Worm (Caenorhabditis elegans): ENCODE data around the gene Y51H4A.935.
A peak's percentile ranks its signal among the peaks of the same experiment; 100 is the strongest.

The Y51H4A.935 gene

DNA sequence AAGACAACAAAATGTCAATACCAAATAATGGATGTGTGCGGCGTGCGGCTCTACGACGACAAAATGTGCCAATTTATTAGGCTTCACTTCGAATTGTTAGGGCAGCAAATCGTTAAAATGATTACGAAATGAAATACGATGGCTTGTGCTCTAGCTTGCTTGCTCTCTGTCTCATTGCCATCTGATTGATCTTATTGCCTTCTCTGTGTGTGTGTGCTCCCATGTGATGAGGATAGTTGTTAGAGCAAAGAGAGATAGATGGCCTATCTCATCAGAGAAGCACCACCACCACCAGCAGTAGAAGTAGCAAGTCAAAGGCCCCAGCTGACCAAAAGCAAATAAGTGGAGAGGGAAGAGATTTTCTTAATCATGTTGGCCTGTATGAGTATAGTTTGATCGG, 10.5 kb downstream of the Y51H4A.935 start:
- TF ChIP-seq F13C5.2 (tag; optimal IDR thresholded peaks at IDR 0.05) (no peak), hmg-4 (GFP tag; optimal IDR thresholded peaks at IDR 0.05) (peak; percentile 35)

DNA sequence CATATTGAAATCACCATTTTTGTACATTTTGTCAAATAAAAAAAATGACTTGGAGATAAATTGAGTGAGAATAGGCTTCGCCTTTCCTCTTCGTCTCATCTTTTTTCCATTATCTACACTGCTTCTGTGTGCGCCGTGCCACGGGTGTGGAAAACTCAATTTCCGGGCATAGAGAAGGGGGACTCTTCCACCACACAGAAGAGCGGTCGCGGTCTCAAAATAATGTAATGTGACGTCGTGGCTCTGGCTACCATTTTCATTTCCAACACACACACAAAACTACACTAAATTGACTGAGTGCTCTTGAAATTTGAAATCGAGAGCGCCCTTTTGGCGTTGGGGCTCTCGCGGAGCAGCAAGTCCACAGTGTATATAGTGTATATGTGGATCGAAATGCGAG, 13.0 kb downstream of the Y51H4A.935 start:
- no peak for TF ChIP-seq F13C5.2 (tag; optimal IDR thresholded peaks at IDR 0.05)
- no peak for TF ChIP-seq hnd-1 (tag; optimal IDR thresholded peaks at IDR 0.05)
- TF ChIP-seq B0310.2 (tag; optimal IDR thresholded peaks at IDR 0.05), result no peak
- no peak for TF ChIP-seq ceh-36 (tag; optimal IDR thresholded peaks at IDR 0.05)

DNA sequence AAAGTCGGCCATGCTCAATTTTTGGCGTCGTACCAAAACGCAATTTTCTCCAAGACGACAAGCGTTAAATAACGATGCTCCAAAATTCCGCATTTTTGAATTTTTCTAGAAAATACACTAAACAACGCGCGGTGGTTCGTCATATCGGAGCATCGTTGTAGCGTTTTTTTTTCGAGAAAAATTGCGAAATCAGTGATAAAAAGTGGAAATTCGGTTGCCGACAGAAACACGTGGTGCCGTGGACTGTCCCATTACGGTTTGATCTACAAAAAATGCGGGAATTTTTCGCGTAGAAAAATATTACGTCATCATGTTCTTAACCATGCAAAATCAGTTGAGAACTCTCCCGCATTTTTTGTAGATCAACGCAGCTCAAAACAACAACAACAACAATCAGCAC, 14.1 kb downstream of the Y51H4A.935 start:
- TF ChIP-seq aly-1 (tag; optimal IDR thresholded peaks at IDR 0.05), result no peak
- no peak for TF ChIP-seq hnd-1 (tag; optimal IDR thresholded peaks at IDR 0.05)
- no peak for TF ChIP-seq ets-7 (tag; optimal IDR thresholded peaks at IDR 0.05)

DNA sequence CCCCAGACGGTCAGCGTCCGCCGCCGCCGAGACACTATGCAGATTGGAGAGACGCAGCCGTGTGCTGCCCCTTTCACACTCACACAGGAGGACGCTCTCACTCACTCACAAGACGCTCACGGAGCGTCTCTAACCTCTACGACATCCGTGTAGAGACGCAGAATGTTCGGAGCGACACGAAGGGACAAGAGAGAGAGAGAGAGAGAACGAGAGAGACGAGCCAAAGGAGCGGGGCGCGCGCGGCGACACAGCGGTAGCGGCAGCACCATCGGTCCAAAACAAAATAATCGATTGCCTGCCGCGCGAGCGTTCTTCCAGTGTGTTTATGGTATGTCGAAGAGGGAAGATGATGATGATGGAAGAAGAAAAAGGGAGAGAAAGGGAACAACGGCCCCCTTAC, 14.7 kb downstream of the Y51H4A.935 start:
- TF ChIP-seq pes-1 (GFP tag; IDR thresholded peaks at IDR 0.05) (peak; percentile 38; the same call in 1 of the 2 replicates), hnd-1 (tag; optimal IDR thresholded peaks at IDR 0.05) (no peak)

DNA sequence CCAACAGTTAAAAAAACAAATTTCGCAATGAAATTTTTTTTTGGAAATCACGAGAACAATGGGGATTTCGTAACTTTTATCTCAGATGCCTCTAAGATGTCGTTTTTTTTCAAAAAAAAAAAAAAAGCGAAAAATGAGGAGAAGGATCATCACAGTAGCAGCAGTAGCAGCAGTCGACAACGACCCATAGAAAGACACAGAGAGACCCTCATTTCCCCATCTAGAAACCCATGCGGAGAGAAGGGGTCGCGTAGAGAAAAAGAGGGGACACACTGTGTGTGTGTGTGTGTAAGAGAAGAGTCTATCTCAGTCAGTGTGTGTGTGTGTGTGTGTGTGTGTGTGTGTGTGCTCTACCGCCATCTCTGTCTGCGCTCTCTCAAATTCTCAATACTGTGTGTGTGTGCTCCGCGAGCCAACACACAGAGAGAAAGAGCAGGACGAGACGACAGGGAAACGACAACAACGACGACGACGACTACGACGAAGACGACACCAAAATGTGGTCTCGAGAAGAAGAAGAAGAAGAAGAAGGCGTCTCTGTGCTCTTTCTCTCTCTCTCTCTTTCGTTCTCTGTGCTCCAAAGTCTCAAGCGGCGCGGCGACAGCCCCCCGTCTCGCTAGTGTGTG, 15.5 kb downstream of the Y51H4A.935 start:
- TF ChIP-seq scrt-1 (GFP tag; IDR thresholded peaks at IDR 0.05) (no peak), sea-1 (GFP tag; conservative IDR thresholded peaks at IDR 0.05) (no peak), ama-1 (optimal IDR thresholded peaks at IDR 0.05) (no peak), F13C5.2 (tag; optimal IDR thresholded peaks at IDR 0.05) (peak; percentile 16), ceh-13 (GFP tag; optimal IDR thresholded peaks at IDR 0.05) (no peak), tbx-11 (GFP tag; IDR thresholded peaks at IDR 0.05) (peak; percentile 6; the same call in 1 of the 2 replicates), aly-1 (tag; optimal IDR thresholded peaks at IDR 0.05) (no peak), hmbx-1 (tag; optimal IDR thresholded peaks at IDR 0.05) (no peak), tra-4 (tag; optimal IDR thresholded peaks at IDR 0.05) (no peak), hnd-1 (tag; optimal IDR thresholded peaks at IDR 0.05) (no peak), B0310.2 (tag; optimal IDR thresholded peaks at IDR 0.05) (peak; percentile 10), ets-7 (tag; optimal IDR thresholded peaks at IDR 0.05) (no peak), tbx-37 (GFP tag; conservative IDR thresholded peaks at IDR 0.05) (peak; percentile 3; the same call in 1 of the 2 replicates), ceh-36 (tag; optimal IDR thresholded peaks at IDR 0.05) (peak; percentile 48), flt-1 (GFP tag; IDR thresholded peaks at IDR 0.05) (peak; percentile 40), pes-1 (GFP tag; IDR thresholded peaks at IDR 0.05) (no peak), hmg-4 (GFP tag; optimal IDR thresholded peaks at IDR 0.05) (peak; percentile 88)

DNA sequence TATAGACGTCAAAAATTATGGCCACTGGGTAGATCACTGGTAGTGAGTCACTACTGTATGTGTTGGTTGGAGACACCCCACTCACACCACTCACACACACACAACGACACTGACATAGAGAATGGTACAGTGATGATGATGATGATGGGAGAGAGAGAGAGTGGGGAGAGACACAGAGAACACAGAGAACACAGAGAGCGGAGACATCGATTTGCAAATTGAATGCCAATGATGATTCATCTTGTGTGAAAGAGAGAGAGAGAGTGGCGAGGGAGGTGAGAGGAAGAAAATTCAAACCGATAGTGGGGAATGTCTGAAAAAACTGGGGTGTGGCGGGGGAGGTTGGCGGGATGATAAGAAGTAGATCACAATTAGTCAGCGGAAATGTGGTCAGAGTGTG, 17.1 kb downstream of the Y51H4A.935 start:
- TF ChIP-seq scrt-1 (GFP tag; IDR thresholded peaks at IDR 0.05) (no peak), ceh-13 (GFP tag; optimal IDR thresholded peaks at IDR 0.05) (no peak), aly-1 (tag; optimal IDR thresholded peaks at IDR 0.05) (no peak), flt-1 (GFP tag; IDR thresholded peaks at IDR 0.05) (no peak), ets-7 (tag; optimal IDR thresholded peaks at IDR 0.05) (no peak), F13C5.2 (tag; optimal IDR thresholded peaks at IDR 0.05) (no peak), tbx-11 (GFP tag; IDR thresholded peaks at IDR 0.05) (no peak), tra-4 (tag; optimal IDR thresholded peaks at IDR 0.05) (no peak), sea-1 (GFP tag; conservative IDR thresholded peaks at IDR 0.05) (no peak), B0310.2 (tag; optimal IDR thresholded peaks at IDR 0.05) (no peak), tbx-37 (GFP tag; conservative IDR thresholded peaks at IDR 0.05) (no peak), ceh-36 (tag; optimal IDR thresholded peaks at IDR 0.05) (no peak), pes-1 (GFP tag; IDR thresholded peaks at IDR 0.05) (no peak), hnd-1 (tag; optimal IDR thresholded peaks at IDR 0.05) (no peak), hmg-4 (GFP tag; optimal IDR thresholded peaks at IDR 0.05) (no peak), ama-1 (optimal IDR thresholded peaks at IDR 0.05) (no peak), hmbx-1 (tag; optimal IDR thresholded peaks at IDR 0.05) (no peak)

DNA sequence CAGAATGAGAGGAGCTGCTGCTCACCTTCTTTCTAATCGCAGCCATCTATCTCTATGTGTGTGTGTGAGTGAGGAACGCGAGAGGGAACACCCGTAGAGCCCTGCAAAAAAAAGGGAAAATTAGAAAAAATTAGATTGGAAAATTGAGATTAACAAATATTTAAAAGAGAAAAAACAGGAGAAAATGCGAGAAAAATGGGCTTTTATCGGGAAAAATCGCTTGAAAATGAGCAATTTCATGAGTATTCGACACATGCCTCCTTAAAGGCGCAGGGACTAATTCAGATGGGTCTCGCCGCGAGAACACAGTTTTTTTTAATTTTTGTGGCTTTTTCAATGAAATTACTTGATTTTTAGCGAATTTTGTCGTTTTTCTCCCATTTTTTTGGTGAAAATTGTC, 18.1 kb downstream of the Y51H4A.935 start, which contains the start of gene rho-1:
TSS of gene rho-1 (minus strand) at position 101 of the 400 bp plus-strand sequence.
- TF ChIP-seq hmbx-1 (tag; optimal IDR thresholded peaks at IDR 0.05), result no peak

DNA sequence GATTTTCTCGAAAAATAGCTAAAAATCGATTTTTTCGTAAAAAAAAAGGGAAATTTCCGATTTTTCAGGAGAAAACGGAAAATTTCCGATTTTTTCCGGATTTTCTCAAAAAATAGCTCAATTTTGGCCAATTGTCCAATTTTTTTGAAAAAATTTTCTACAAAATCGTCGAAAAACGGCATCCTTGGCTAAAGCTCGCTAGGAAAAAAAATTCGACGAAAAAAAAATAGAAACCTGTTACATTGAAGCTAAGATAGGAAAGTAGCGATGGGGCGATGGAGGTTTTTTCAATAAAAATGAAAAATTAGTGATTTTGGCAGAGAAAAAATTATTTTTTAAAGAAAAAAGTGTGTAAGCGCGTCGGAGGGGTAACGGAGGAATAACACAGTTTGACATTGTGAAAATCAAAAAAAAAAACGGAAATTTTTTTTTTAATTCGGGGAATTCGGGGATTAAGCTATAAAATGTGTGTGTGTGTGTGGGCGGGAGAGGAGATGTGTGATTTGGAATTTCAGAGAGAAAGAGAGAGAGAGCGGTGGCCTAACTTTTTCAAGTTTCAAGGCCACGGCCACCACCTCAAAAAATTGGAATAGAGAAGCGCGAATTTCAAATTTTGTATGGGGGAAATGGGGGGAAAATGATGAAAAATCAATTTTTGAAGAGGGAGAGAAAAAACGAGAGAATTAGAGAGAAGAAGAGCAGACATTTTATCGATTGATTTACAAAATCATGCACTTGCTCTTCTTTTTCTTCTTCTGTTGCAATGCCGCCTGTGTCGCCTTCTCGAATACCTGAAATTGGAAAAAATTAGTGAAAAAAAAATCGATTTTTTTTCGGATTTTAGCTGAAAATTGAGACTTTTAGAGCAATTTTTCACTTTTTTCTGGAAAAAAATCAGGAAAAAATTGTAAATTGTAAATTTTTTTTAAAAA, 23.5 kb downstream of the Y51H4A.935 start:
- TF ChIP-seq tra-4 (tag; optimal IDR thresholded peaks at IDR 0.05) (no peak), aly-1 (tag; optimal IDR thresholded peaks at IDR 0.05) (no peak), F13C5.2 (tag; optimal IDR thresholded peaks at IDR 0.05) (no peak), ets-7 (tag; optimal IDR thresholded peaks at IDR 0.05) (no peak), pes-1 (GFP tag; IDR thresholded peaks at IDR 0.05) (no peak), sea-1 (GFP tag; conservative IDR thresholded peaks at IDR 0.05) (no peak), hmg-4 (GFP tag; optimal IDR thresholded peaks at IDR 0.05) (no peak), B0310.2 (tag; optimal IDR thresholded peaks at IDR 0.05) (no peak), tbx-37 (GFP tag; conservative IDR thresholded peaks at IDR 0.05) (no peak), hmbx-1 (tag; optimal IDR thresholded peaks at IDR 0.05) (no peak), flt-1 (GFP tag; IDR thresholded peaks at IDR 0.05) (no peak), scrt-1 (GFP tag; IDR thresholded peaks at IDR 0.05) (no peak), ceh-36 (tag; optimal IDR thresholded peaks at IDR 0.05) (no peak)
